Fruit fly (Drosophila melanogaster): ENCODE results near the gene CG4511.

The CG4511 gene

DNA sequence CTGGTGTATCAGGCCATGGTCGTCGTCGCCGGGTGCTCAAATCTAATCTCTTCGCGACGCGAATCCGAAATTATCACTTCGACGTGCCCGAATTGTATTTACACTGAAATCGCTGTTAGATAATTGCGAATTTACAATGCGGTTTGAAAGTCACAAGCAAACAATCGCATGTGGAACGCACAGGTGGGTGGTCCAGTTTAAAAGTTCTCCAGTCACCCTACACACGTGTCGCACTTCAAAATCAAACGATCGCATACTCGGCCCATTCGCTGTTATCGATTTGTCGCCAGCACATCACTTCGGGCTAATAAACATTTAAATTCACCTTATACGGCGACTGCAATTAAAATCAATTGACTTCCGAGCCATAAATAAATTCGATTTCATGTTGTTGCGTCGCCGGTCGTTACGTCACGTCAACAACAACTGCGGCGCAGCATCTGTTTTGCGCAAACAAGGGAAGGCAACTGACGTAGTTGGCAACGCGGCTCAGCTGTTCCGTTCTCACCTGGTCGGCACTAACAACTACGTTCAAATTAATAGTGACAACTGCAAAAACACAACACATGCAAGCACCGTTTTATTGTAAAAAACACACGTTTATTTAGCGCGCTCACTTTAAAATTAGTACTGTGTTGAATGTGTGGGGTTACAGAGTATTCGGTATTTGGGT, 8.6 kb downstream of the CG4511 start, which contains the start of gene CG6574 (continued):
- TF ChIP-seq schlank (tag; optimal IDR thresholded peaks at IDR 0.05) (no peak), dati (GFP tag; IDR thresholded peaks at IDR 0.05) (no peak), CG1603 (tag; optimal IDR thresholded peaks at IDR 0.05) (peak; percentile 19), twi (tag; optimal IDR thresholded peaks at IDR 0.05) (no peak), HLH4C (GFP tag; IDR thresholded peaks at IDR 0.05; ENCODE audit: partially characterized antibody) (0 out of 3 replicates have a peak, but pooled peaks have one; percentile 2), Drgx (GFP tag; IDR thresholded peaks at IDR 0.05) (peak; percentile 44; the same call in 1 of the 2 replicates), pita (GFP tag; optimal IDR thresholded peaks at IDR 0.05) (no peak), ssp (GFP tag; IDR thresholded peaks at IDR 0.05) (no peak), CG18262 (tag; optimal IDR thresholded peaks at IDR 0.05) (peak; percentile 25), CG6175 (GFP tag; IDR thresholded peaks at IDR 0.05) (no peak; the same call in 2 of the 3 replicates), HLH54F (GFP tag; optimal IDR thresholded peaks at IDR 0.05) (peak; percentile 6), org-1 (GFP tag; optimal IDR thresholded peaks at IDR 0.05) (peak; percentile 18), gem (tag; optimal IDR thresholded peaks at IDR 0.05) (no peak), CG31365 (tag; optimal IDR thresholded peaks at IDR 0.05) (peak; percentile 34), Adf1 (GFP tag; IDR thresholded peaks at IDR 0.05) (peak; percentile 6; the same call in 1 of the 2 replicates), CG8089 (GFP tag; optimal IDR thresholded peaks at IDR 0.05) (no peak), CG10274 (GFP tag; optimal IDR thresholded peaks at IDR 0.05) (peak; percentile 97), CG5953 (GFP tag; IDR thresholded peaks at IDR 0.05) (no peak), B-H1 (GFP tag; IDR thresholded peaks at IDR 0.05) (no peak), ind (GFP tag; optimal IDR thresholded peaks at IDR 0.05) (peak; percentile 6), CG11695 (GFP tag; IDR thresholded peaks at IDR 0.05) (0 out of 3 replicates have a peak, but pooled peaks have one; percentile 32), ase (GFP tag; IDR thresholded peaks at IDR 0.05) (no peak), E2f2 (GFP tag; IDR thresholded peaks at IDR 0.05) (peak; percentile 15; the same call in 1 of the 2 replicates), sug (tag; optimal IDR thresholded peaks at IDR 0.05) (peak; percentile 32), CrebB (tag; optimal IDR thresholded peaks at IDR 0.05) (no peak), CG13296 (GFP tag; optimal IDR thresholded peaks at IDR 0.05) (peak; percentile 11), CG18599 (GFP tag; optimal IDR thresholded peaks at IDR 0.05) (peak; percentile 28), Pdp1 (GFP tag; optimal IDR thresholded peaks at IDR 0.05) (peak in 1 of 2 experiments; percentile 96), CG2712 (tag; optimal IDR thresholded peaks at IDR 0.05) (peak; percentile 6), gfzf (GFP tag; optimal IDR thresholded peaks at IDR 0.05) (no peak), CG9932 (GFP tag; IDR thresholded peaks at IDR 0.05) (no peak), CG14014 (GFP tag; IDR thresholded peaks at IDR 0.05) (no peak), bab2 (GFP tag; optimal IDR thresholded peaks at IDR 0.05) (no peak), CG2116 (GFP tag; optimal IDR thresholded peaks at IDR 0.05) (no peak)

DNA sequence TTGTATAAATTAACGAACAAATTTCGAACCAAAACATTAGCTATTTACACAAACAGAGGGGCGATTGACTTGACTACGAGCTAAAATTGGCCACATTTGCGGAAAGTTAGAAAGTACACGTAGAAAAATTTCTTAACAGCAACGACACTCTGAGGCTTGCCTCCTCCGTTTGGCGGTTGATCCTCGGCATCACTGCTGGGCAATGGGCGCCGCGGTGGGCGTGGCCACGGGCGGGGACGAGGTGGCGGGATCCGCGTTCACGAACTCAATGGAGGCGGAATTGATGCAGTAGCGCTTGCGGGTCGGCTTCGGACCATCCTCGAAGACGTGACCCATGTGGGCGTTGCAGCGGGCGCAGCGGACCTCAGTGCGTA, 9.1 kb downstream of the CG4511 start:
- peak; percentile 1 for TF ChIP-seq Meics (GFP tag; optimal IDR thresholded peaks at IDR 0.05)
- TF ChIP-seq CG31441 (GFP tag; IDR thresholded peaks at IDR 0.05): no peak
- no peak for TF ChIP-seq Hmr (GFP tag; optimal IDR thresholded peaks at IDR 0.05)
- no peak for TF ChIP-seq CG14050 (GFP tag; IDR thresholded peaks at IDR 0.05)
- peak; percentile 82 for TF ChIP-seq Ets65A (GFP tag)
- TF ChIP-seq CG14965 (GFP tag; optimal IDR thresholded peaks at IDR 0.05; ENCODE audit: borderline replicate concordance): no peak
- peak; percentile 20 for TF ChIP-seq CG9609 (GFP tag; optimal IDR thresholded peaks at IDR 0.05)
- TF ChIP-seq HLH3B (GFP tag; IDR thresholded peaks at IDR 0.05): peak; percentile 17; the same call in 1 of the 2 replicates
- peak; percentile 78 for TF ChIP-seq Med (GFP tag)
- TF ChIP-seq CoRest (tag; optimal IDR thresholded peaks at IDR 0.05): no peak
- no peak for TF ChIP-seq toy (GFP tag; IDR thresholded peaks at IDR 0.05)
- TF ChIP-seq HLH54F (GFP tag; optimal IDR thresholded peaks at IDR 0.05): no peak
- no peak for TF ChIP-seq Rx (GFP tag; IDR thresholded peaks at IDR 0.05)
- TF ChIP-seq CG11696 (GFP tag; IDR thresholded peaks at IDR 0.05): no peak
- TF ChIP-seq CG9797 (GFP tag; optimal IDR thresholded peaks at IDR 0.05): no peak
- no peak for TF ChIP-seq oc (tag; optimal IDR thresholded peaks at IDR 0.05)
- TF ChIP-seq CG17361 (GFP tag; IDR thresholded peaks at IDR 0.05): 0 out of 3 replicates have a peak, but pooled peaks have one; percentile 10
- no peak for TF ChIP-seq en (GFP tag; optimal IDR thresholded peaks at IDR 0.05)
- TF ChIP-seq CG18619 (GFP tag; optimal IDR thresholded peaks at IDR 0.05): peak; percentile 3

All from whole organism, embryonic.